Fruit fly (Drosophila melanogaster) whole organism, wandering third instar larva: ENCODE measurements around the gene Cyp4d2.

ENCODE experiments used
- Abd-B ChIP-seq: fragments of >200 bp; optimal IDR thresholded peaks from 2 replicates; lab custom pipeline; 2017; ENCODE audit warnings: missing biosample characterization, missing genetic modification characterization
- CG32264 ChIP-seq: fragments of 200-800 bp; sonication (Bioruptor generic); optimal IDR thresholded peaks from 2 replicates; lab custom pipeline; 2016; ENCODE audit warnings: missing biosample characterization, missing genetic modification characterization
- CG9705 ChIP-seq: fragments of 200-800 bp; sonication (Bioruptor generic); optimal IDR thresholded peaks from 2 replicates; lab custom pipeline; 2018; ENCODE audit warnings: missing biosample characterization, mild to moderate bottlenecking, missing genetic modification characterization
- CrebA ChIP-seq: fragments of 200-800 bp; sonication (Bioruptor generic); optimal IDR thresholded peaks from 2 replicates; lab custom pipeline; 2016; ENCODE audit warnings: missing biosample characterization, mild to moderate bottlenecking, missing genetic modification characterization, borderline replicate concordance
- Dfd ChIP-seq: fragments of >200 bp; optimal IDR thresholded peaks from 2 replicates; lab custom pipeline; 2017; ENCODE audit warnings: missing biosample characterization, missing genetic modification characterization
- Dif ChIP-seq: fragments of 200-275, 200-300 bp; sonication (Bioruptor generic); optimal IDR thresholded peaks from 2 replicates; lab custom pipeline; 2018; ENCODE audit warnings: missing biosample characterization, missing genetic modification characterization; ENCODE audit not compliant: partially characterized antibody
- GATAd ChIP-seq: sonication (Bioruptor generic); optimal IDR thresholded peaks from 2 replicates; lab custom pipeline; 2016; ENCODE audit warnings: missing biosample characterization, missing genetic modification characterization
- HLH106 ChIP-seq: fragments of 200-800 bp; optimal IDR thresholded peaks from 3 replicates; lab custom pipeline; 2019; ENCODE audit warnings: missing biosample characterization, mild to moderate bottlenecking, missing genetic modification characterization, moderate library complexity
- Hnf4 ChIP-seq: fragments of 200-800 bp; sonication (Bioruptor generic); optimal IDR thresholded peaks from 2 replicates; lab custom pipeline; 2016; ENCODE audit warnings: missing biosample characterization, mild to moderate bottlenecking, missing genetic modification characterization
- Hr78 ChIP-seq: fragments of >200 bp; optimal IDR thresholded peaks from 2 replicates; lab custom pipeline; 2017; ENCODE audit warnings: missing biosample characterization, missing genetic modification characterization
- Hr83 ChIP-seq: fragments of 200-300 bp; sonication (Bioruptor generic); optimal IDR thresholded peaks from 2 replicates; lab custom pipeline; 2016; ENCODE audit warnings: missing biosample characterization, mild to moderate bottlenecking, missing genetic modification characterization, moderate library complexity; ENCODE audit not compliant: poor library complexity, severe bottlenecking
- Jra ChIP-seq: sonication (Bioruptor generic); optimal IDR thresholded peaks from 2 replicates; lab custom pipeline; 2016; ENCODE audit warnings: missing biosample characterization, missing genetic modification characterization
- Mio ChIP-seq: sonication (Bioruptor generic); optimal IDR thresholded peaks from 2 replicates; lab custom pipeline; 2016; ENCODE audit warnings: missing biosample characterization, missing genetic modification characterization
- Myc ChIP-seq: fragments of >200 bp; optimal IDR thresholded peaks from 2 replicates; lab custom pipeline; 2017
- N ChIP-seq: fragments of >200 bp; optimal IDR thresholded peaks from 2 replicates; lab custom pipeline; 2018; ENCODE audit warnings: missing biosample characterization, missing external identifiers, missing genetic modification characterization
- OdsH ChIP-seq: fragments of 200-800 bp; sonication (Bioruptor generic); optimal IDR thresholded peaks from 2 replicates; lab custom pipeline; 2016; ENCODE audit warnings: missing biosample characterization, mild to moderate bottlenecking, missing genetic modification characterization
- Rel ChIP-seq, 2 experiments: fragments of 200-800 bp; sonication (Bioruptor generic) in 1 of 2; optimal IDR thresholded peaks; 2 replicates in 1 of 2; 3 replicates in 1 of 2; lab custom pipeline; 2016 to 2019; ENCODE audit warnings: mild to moderate bottlenecking in 2 of 2, missing biosample characterization in 2 of 2, missing genetic modification characterization in 2 of 2, moderate library complexity in 1 of 2
- Sp1 ChIP-seq: fragments of 200-800 bp; sonication (Bioruptor generic); optimal IDR thresholded peaks from 3 replicates; lab custom pipeline; 2019; ENCODE audit warnings: missing biosample characterization, mild to moderate bottlenecking, missing genetic modification characterization, moderate library complexity
- Vsx2 ChIP-seq: fragments of 200-300, 225-300 bp; sonication (Bioruptor generic); optimal IDR thresholded peaks from 2 replicates; lab custom pipeline; 2018; ENCODE audit warnings: missing biosample characterization, missing genetic modification characterization; ENCODE audit not compliant: partially characterized antibody
- br ChIP-seq: fragments of 200-800 bp; sonication (Bioruptor generic); optimal IDR thresholded peaks from 2 replicates; lab custom pipeline; 2016; ENCODE audit warnings: missing biosample characterization, missing genetic modification characterization
- brk ChIP-seq: fragments of 200-800 bp; sonication (Bioruptor generic); optimal IDR thresholded peaks from 2 replicates; lab custom pipeline; 2016; ENCODE audit warnings: missing biosample characterization, mild to moderate bottlenecking, missing genetic modification characterization
- dl ChIP-seq, 2 experiments: fragments of 175-275, 200-275 bp in 1 of 2; fragments of 200-275 bp in 1 of 2; sonication (Bioruptor generic); optimal IDR thresholded peaks; lab custom pipeline; 2018; ENCODE audit warnings: mild to moderate bottlenecking in 2 of 2, missing biosample characterization in 2 of 2, missing genetic modification characterization in 2 of 2, moderate library complexity in 2 of 2; ENCODE audit not compliant: partially characterized antibody in 2 of 2, insufficient read depth in 1 of 2
- dmrt93B ChIP-seq: fragments of 200-800 bp; sonication (Bioruptor generic); optimal IDR thresholded peaks from 2 replicates; lab custom pipeline; 2018; ENCODE audit warnings: missing biosample characterization, mild to moderate bottlenecking, missing genetic modification characterization
- dsf ChIP-seq: sonication (Bioruptor generic); optimal IDR thresholded peaks from 2 replicates; lab custom pipeline; 2016; ENCODE audit warnings: missing biosample characterization, missing genetic modification characterization, borderline replicate concordance
- ey ChIP-seq: fragments of 200-800 bp; sonication (Bioruptor generic); optimal IDR thresholded peaks from 2 replicates; lab custom pipeline; 2016; ENCODE audit warnings: missing biosample characterization, missing genetic modification characterization
- foxo ChIP-seq, 2 experiments: fragments of 200-800 bp; sonication (Bioruptor generic); optimal IDR thresholded peaks; 2 replicates in 1 of 2; 3 replicates in 1 of 2; lab custom pipeline; 2016 to 2017; ENCODE audit warnings: missing biosample characterization in 2 of 2, missing genetic modification characterization in 2 of 2
- fru ChIP-seq: fragments of 200-800 bp; sonication (Bioruptor generic); optimal IDR thresholded peaks from 3 replicates; lab custom pipeline; 2016; ENCODE audit warnings: missing biosample characterization, mild to moderate bottlenecking, missing genetic modification characterization
- h ChIP-seq: fragments of 200-800 bp; sonication (Bioruptor generic); optimal IDR thresholded peaks from 3 replicates; lab custom pipeline; 2016; ENCODE audit warnings: missing biosample characterization, mild to moderate bottlenecking, missing genetic modification characterization
- jim ChIP-seq: fragments of 175-275, 200-325 bp; sonication (Bioruptor generic); optimal IDR thresholded peaks from 2 replicates; lab custom pipeline; 2016; ENCODE audit warnings: missing biosample characterization, mild to moderate bottlenecking, missing genetic modification characterization
- lola ChIP-seq: fragments of >200 bp; optimal IDR thresholded peaks from 2 replicates; lab custom pipeline; 2017; ENCODE audit warnings: missing biosample characterization, missing genetic modification characterization
- pan ChIP-seq: fragments of >200 bp; optimal IDR thresholded peaks from 2 replicates; lab custom pipeline; 2017
- psq ChIP-seq: fragments of 200-800 bp; sonication (Bioruptor generic); optimal IDR thresholded peaks from 3 replicates; lab custom pipeline; 2017; ENCODE audit warnings: missing biosample characterization, mild to moderate bottlenecking, missing genetic modification characterization, moderate library complexity
- rgr ChIP-seq: fragments of 200-800 bp; sonication (Bioruptor generic); optimal IDR thresholded peaks from 3 replicates; lab custom pipeline; 2016; ENCODE audit warnings: missing biosample characterization, mild to moderate bottlenecking, missing genetic modification characterization
- sage ChIP-seq: fragments of 200-800 bp; sonication (Bioruptor generic); optimal IDR thresholded peaks from 2 replicates; lab custom pipeline; 2016; ENCODE audit warnings: missing biosample characterization, mild to moderate bottlenecking, missing genetic modification characterization
- sv ChIP-seq: fragments of 200-800 bp; sonication (Bioruptor generic); optimal IDR thresholded peaks from 3 replicates; lab custom pipeline; 2016; ENCODE audit warnings: missing biosample characterization, missing genetic modification characterization
- tai ChIP-seq: sonication (Bioruptor generic); optimal IDR thresholded peaks from 2 replicates; lab custom pipeline; 2016; ENCODE audit warnings: missing biosample characterization, missing genetic modification characterization
- usp ChIP-seq: fragments of >200 bp; optimal IDR thresholded peaks from 2 replicates; lab custom pipeline; 2017; ENCODE audit warnings: missing biosample characterization, missing genetic modification characterization
- woc ChIP-seq: sonication (Bioruptor generic); optimal IDR thresholded peaks from 2 replicates; lab custom pipeline; 2016; ENCODE audit warnings: missing biosample characterization, mild to moderate bottlenecking, missing genetic modification characterization

Cyp4d2 gene

DNA sequence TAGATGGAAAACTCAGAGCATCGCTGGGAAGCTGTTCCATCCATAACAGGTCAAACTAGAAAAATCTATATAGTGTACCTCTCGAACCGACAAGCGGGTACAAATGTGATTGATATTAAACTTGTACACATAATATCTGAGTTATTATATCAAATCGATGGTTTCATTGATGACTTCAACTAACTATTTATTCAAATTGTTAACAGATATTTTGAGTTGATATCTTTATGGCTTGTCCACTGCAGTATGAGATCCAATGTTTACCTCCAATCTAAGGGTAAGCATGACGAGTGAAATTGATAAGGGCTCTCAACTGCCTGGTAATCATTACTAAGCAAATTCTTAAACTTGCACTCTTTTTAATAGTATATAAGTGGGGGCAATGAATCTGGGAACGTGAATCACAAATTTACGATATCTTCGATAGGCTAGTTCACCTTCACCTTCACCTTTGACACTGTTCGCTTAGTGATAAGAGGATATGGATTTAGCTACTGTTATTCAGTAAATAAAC is at the start of gene Cyp4d2:
TSS of gene Cyp4d2 (plus strand) at position 51 of the 514 bp plus-strand sequence.
- TF ChIP-seq tai (no peak), dmrt93B (no peak), h (no peak), Jra (GFP tag; lab: Kevin White, UChicago) (no peak), HLH106 (tag; lab: Kevin White, UChicago) (no peak), rgr (no peak), lola (GFP tag; lab: Kevin White, UChicago) (no peak), usp (GFP tag; lab: Kevin White, UChicago) (no peak), Abd-B (GFP tag; lab: Kevin White, UChicago) (no peak), ey (no peak), Dif (GFP tag; lab: Kevin White, UChicago) (no peak), Myc (no peak), CG32264 (GFP tag; lab: Kevin White, UChicago) (no peak), jim (GFP tag; lab: Kevin White, UChicago) (no peak)

DNA sequence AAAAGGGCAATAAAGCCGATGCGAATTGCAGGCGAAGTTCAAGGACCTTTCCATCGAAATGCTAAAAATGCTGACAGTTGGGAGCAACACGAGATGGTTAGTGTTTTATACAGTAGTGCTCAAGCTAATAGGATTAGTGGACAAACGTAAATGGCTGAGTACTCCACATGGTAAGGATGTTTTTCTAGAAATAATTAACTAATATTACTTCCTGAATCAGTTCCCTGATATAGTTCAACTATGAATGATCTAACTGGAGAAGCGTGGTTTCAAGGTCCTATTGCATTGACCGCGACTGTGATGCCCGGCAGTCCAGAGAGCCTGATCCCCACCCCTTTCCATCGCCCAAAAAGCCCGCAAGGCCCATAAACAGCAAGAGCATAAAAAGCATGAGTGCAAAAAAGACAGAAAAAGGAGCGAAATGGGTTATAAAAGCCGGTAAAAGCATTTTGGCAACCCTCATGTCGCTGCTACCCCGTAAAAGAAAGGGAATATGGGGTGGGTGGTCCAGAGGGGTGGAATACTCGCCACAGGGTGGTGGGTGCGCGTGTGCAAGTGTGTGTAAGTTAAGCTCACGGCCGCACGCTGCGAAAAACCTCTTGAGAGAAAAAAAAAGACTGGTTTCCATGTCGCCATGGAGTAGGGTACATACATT is 41.5 kb upstream of the Cyp4d2 start:
- TF ChIP-seq HLH106 (tag; lab: Kevin White, UChicago) (peak; percentile 91), jim (GFP tag; lab: Kevin White, UChicago) (no peak), N (GFP tag; lab: Kevin White, UChicago) (no peak), psq (peak; percentile 62), OdsH (GFP tag; lab: Kevin White, UChicago) (peak; percentile 87), Rel (GFP tag; optimal IDR thresholded peaks at IDR 0.05; lab: Kevin White, UChicago) (peak; percentile 36), Rel (tag; optimal IDR thresholded peaks at IDR 0.05; lab: Kevin White, UChicago) (peak; percentile 9), fru (GFP tag; lab: Kevin White, UChicago) (peak; percentile 93), GATAd (peak; percentile 44), pan (lab: Kevin White, UChicago) (no peak), dmrt93B (peak; percentile 75), Vsx2 (GFP tag; lab: Kevin White, UChicago) (no peak), Dif (GFP tag; lab: Kevin White, UChicago) (no peak), h (peak; percentile 91), lola (GFP tag; lab: Kevin White, UChicago) (no peak), CrebA (no peak), dl (GFP tag; optimal IDR thresholded peaks at IDR 0.05; lab: Kevin White, UChicago; ENCODE audit: insufficient read depth in 1 of 2, partially characterized antibody in 2 of 2) (no peak), Sp1 (peak; percentile 91), Hnf4 (GFP tag; lab: Kevin White, UChicago) (peak; percentile 89), CG9705 (GFP tag; lab: Kevin White, UChicago) (peak; percentile 72), usp (GFP tag; lab: Kevin White, UChicago) (no peak), tai (peak; percentile 71), foxo (GFP tag; optimal IDR thresholded peaks at IDR 0.05; lab: Kevin White, UChicago) (peak; percentile 15 to 92), CG32264 (GFP tag; lab: Kevin White, UChicago) (peak; percentile 70), Hr78 (no peak), brk (GFP tag; lab: Kevin White, UChicago) (peak; percentile 49), Myc (no peak), dsf (GFP tag; lab: Kevin White, UChicago) (peak; percentile 46), sv (GFP tag; lab: Kevin White, UChicago) (peak; percentile 4), ey (peak; percentile 88), br (GFP tag; lab: Kevin White, UChicago) (peak; percentile 92), sage (GFP tag; lab: Kevin White, UChicago) (peak; percentile 87), Mio (GFP tag; lab: Kevin White, UChicago) (peak; percentile 38), woc (GFP tag; lab: Kevin White, UChicago) (peak; percentile 84), Abd-B (GFP tag; lab: Kevin White, UChicago) (no peak), rgr (peak; percentile 90), Jra (GFP tag; lab: Kevin White, UChicago) (peak; percentile 15), Dfd (GFP tag; lab: Kevin White, UChicago) (no peak), Hr83 (no peak)
